Fruit fly (Drosophila melanogaster) whole organism, embryonic: Measurements from ENCODE around the gene Polr3E.

Source experiments
- Abd-B ChIP-seq: fragments of 200-800 bp; sonication (Bioruptor generic); optimal IDR thresholded peaks from 2 replicates; lab custom pipeline; 2018; ENCODE audit warnings: missing biosample characterization, mild to moderate bottlenecking, missing genetic modification characterization, moderate library complexity
- Bgb ChIP-seq: fragments of 200-800 bp; sonication (Bioruptor generic); IDR thresholded peaks from 2 replicates; pipeline ENCODE4 v1.3.6; 2022; ENCODE audit warnings: missing biosample characterization, missing genetic modification characterization; ENCODE audit not compliant: partially characterized antibody
- CG11398 ChIP-seq: fragments of 200-800 bp; sonication (Bioruptor generic); optimal IDR thresholded peaks from 2 replicates; lab custom pipeline; 2016; ENCODE audit warnings: missing biosample characterization, missing genetic modification characterization
- CG11695 ChIP-seq: fragments of 200-800 bp; sonication (Bioruptor generic); IDR thresholded peaks from 3 replicates; pipeline ENCODE4 v1.3.6; 2022; ENCODE audit warnings: missing biosample characterization, missing genetic modification characterization
- CG12219 ChIP-seq: fragments of 200-800 bp; sonication (Bioruptor generic); optimal IDR thresholded peaks from 3 replicates; lab custom pipeline; 2018; ENCODE audit warnings: missing biosample characterization, mild to moderate bottlenecking, missing genetic modification characterization
- CG13296 ChIP-seq: fragments of 200-800 bp; sonication (Bioruptor generic); optimal IDR thresholded peaks from 3 replicates; lab custom pipeline; 2018; ENCODE audit warnings: missing biosample characterization, mild to moderate bottlenecking, missing genetic modification characterization
- CG13424 ChIP-seq: fragments of 200-800 bp; sonication (Bioruptor generic); optimal IDR thresholded peaks from 2 replicates; lab custom pipeline; 2019; ENCODE audit warnings: missing biosample characterization, mild to moderate bottlenecking, missing genetic modification characterization, moderate library complexity
- CG13894 ChIP-seq: fragments of 200-800 bp; sonication (Bioruptor generic); optimal IDR thresholded peaks from 3 replicates; lab custom pipeline; 2018; ENCODE audit warnings: missing biosample characterization, mild to moderate bottlenecking, missing genetic modification characterization, moderate library complexity
- CG15479 ChIP-seq: fragments of 200-800 bp; sonication (Bioruptor generic); optimal IDR thresholded peaks from 3 replicates; lab custom pipeline; 2019; ENCODE audit warnings: missing biosample characterization, mild to moderate bottlenecking, missing genetic modification characterization, moderate library complexity
- CG1603 ChIP-seq: fragments of 200-800 bp; sonication (Bioruptor generic); optimal IDR thresholded peaks from 2 replicates; lab custom pipeline; 2019; ENCODE audit warnings: missing biosample characterization, mild to moderate bottlenecking, missing genetic modification characterization, moderate library complexity
- CG16815 ChIP-seq: fragments of 200-800 bp; sonication (Bioruptor generic); optimal IDR thresholded peaks from 3 replicates; lab custom pipeline; 2017; ENCODE audit warnings: missing biosample characterization, mild to moderate bottlenecking, missing genetic modification characterization
- CG17361 ChIP-seq: fragments of 200-800 bp; sonication (Bioruptor generic); IDR thresholded peaks from 3 replicates; pipeline ENCODE4 v1.3.6; 2022; ENCODE audit warnings: missing biosample characterization, missing genetic modification characterization
- CG17802 ChIP-seq: fragments of 200-800 bp; sonication (Bioruptor generic); optimal IDR thresholded peaks from 2 replicates; lab custom pipeline; 2018; ENCODE audit warnings: missing biosample characterization, mild to moderate bottlenecking, missing genetic modification characterization, moderate library complexity
- CG2202 ChIP-seq: fragments of 200-800 bp; sonication (Bioruptor generic); optimal IDR thresholded peaks from 2 replicates; lab custom pipeline; 2018; ENCODE audit warnings: missing biosample characterization, mild to moderate bottlenecking, missing genetic modification characterization
- CG32772 ChIP-seq: fragments of 200-800 bp; sonication (Bioruptor generic); IDR thresholded peaks from 2 replicates; pipeline ENCODE4 v1.3.6; 2022; ENCODE audit warnings: missing biosample characterization, missing genetic modification characterization
- CG42726 ChIP-seq: fragments of 200-800 bp; sonication (Bioruptor generic); IDR thresholded peaks from 2 replicates; pipeline ENCODE4 v1.3.6; 2022; ENCODE audit warnings: missing biosample characterization, missing genetic modification characterization; ENCODE audit not compliant: partially characterized antibody
- CG4730 ChIP-seq: fragments of 200-800 bp; sonication (Bioruptor generic); IDR thresholded peaks from 2 replicates; pipeline ENCODE4 v1.3.6; 2022; ENCODE audit warnings: missing biosample characterization, missing genetic modification characterization
- CG4820 ChIP-seq: fragments of 200-800 bp; sonication (Bioruptor generic); optimal IDR thresholded peaks from 3 replicates; lab custom pipeline; 2016; ENCODE audit warnings: missing biosample characterization, missing genetic modification characterization
- CG6683 ChIP-seq: fragments of 200-800 bp; sonication (Bioruptor generic); optimal IDR thresholded peaks from 2 replicates; lab custom pipeline; 2017; ENCODE audit warnings: missing biosample characterization, mild to moderate bottlenecking, missing genetic modification characterization, missing genetic modification reagents
- CG6813 ChIP-seq: fragments of 200-800 bp; sonication (Bioruptor generic); optimal IDR thresholded peaks from 2 replicates; lab custom pipeline; 2017; ENCODE audit warnings: missing biosample characterization, missing genetic modification characterization, mild to moderate bottlenecking, moderate library complexity, missing genetic modification reagents
- CG7372 ChIP-seq: fragments of 200-800 bp; sonication (Bioruptor generic); IDR thresholded peaks from 2 replicates; pipeline ENCODE4 v1.3.6; 2022; ENCODE audit warnings: missing biosample characterization, missing genetic modification characterization
- CG7987 ChIP-seq: fragments of 200-800 bp; sonication (Bioruptor generic); optimal IDR thresholded peaks from 2 replicates; lab custom pipeline; 2018; ENCODE audit warnings: missing biosample characterization, mild to moderate bottlenecking, missing genetic modification characterization, moderate library complexity
- CG8089 ChIP-seq: fragments of 200-800 bp; sonication (Bioruptor generic); optimal IDR thresholded peaks from 3 replicates; lab custom pipeline; 2016; ENCODE audit warnings: missing biosample characterization, missing genetic modification characterization
- CG8290 ChIP-seq, 3 experiments: fragments of 200-800 bp; sonication (Bioruptor generic); optimal IDR thresholded peaks; 2 replicates each; lab custom pipeline; 2016 to 2019; ENCODE audit warnings: missing biosample characterization in 3 of 3, missing genetic modification characterization in 3 of 3, mild to moderate bottlenecking in 2 of 3, moderate library complexity in 1 of 3
- CG8765 ChIP-seq: fragments of 200-800 bp; sonication (Bioruptor generic); IDR thresholded peaks from 2 replicates; pipeline ENCODE4 v1.3.6; 2022; ENCODE audit warnings: missing biosample characterization, missing genetic modification characterization
- CG9609 ChIP-seq: fragments of 200-800 bp; sonication (Bioruptor generic); optimal IDR thresholded peaks from 3 replicates; lab custom pipeline; 2016; ENCODE audit warnings: missing biosample characterization, missing genetic modification characterization
- Dfd ChIP-seq, 2 experiments: fragments of >200 bp; optimal IDR thresholded peaks; 2 replicates each; lab custom pipeline; 2017; ENCODE audit warnings: missing biosample characterization in 2 of 2, missing genetic modification characterization in 2 of 2
- Ets65A ChIP-seq: fragments of 200-800 bp; sonication (Bioruptor generic); peaks from one replicate; lab custom pipeline; 2016; ENCODE audit warnings: missing biosample characterization, missing genetic modification characterization
- Gsc ChIP-seq: fragments of 200-800 bp; sonication (Bioruptor generic); IDR thresholded peaks from 2 replicates; pipeline ENCODE4 v1.3.6; 2022; ENCODE audit warnings: missing biosample characterization, missing genetic modification characterization
- Hey ChIP-seq: fragments of 200-800 bp; sonication (Bioruptor generic); optimal IDR thresholded peaks from 3 replicates; lab custom pipeline; 2018; ENCODE audit warnings: missing biosample characterization, mild to moderate bottlenecking, missing genetic modification characterization
- Kr ChIP-seq: fragments of 200-800 bp; sonication (Bioruptor generic); optimal IDR thresholded peaks from 2 replicates; lab custom pipeline; 2017; ENCODE audit warnings: missing biosample characterization, mild to moderate bottlenecking, missing genetic modification characterization
- NFAT ChIP-seq: fragments of 200-800 bp; sonication (Bioruptor generic); IDR thresholded peaks from 2 replicates; pipeline ENCODE4 v1.3.6; 2022; ENCODE audit warnings: missing biosample characterization, missing genetic modification characterization
- Nf-YA ChIP-seq: fragments of 200-800 bp; sonication (Bioruptor generic); IDR thresholded peaks from 2 replicates; pipeline ENCODE4 v1.3.6; 2022; ENCODE audit warnings: missing biosample characterization, missing genetic modification characterization
- Scr ChIP-seq: fragments of 200-800 bp; sonication (Bioruptor generic); IDR thresholded peaks from 2 replicates; pipeline ENCODE4 v1.3.6; 2022; ENCODE audit warnings: missing biosample characterization, missing genetic modification characterization; ENCODE audit not compliant: partially characterized antibody
- Spps ChIP-seq: fragments of 200-800 bp; sonication (Bioruptor generic); optimal IDR thresholded peaks from 2 replicates; lab custom pipeline; 2018; ENCODE audit warnings: missing biosample characterization, mild to moderate bottlenecking, missing genetic modification characterization
- TFAM ChIP-seq: fragments of 200-800 bp; sonication (Bioruptor generic); optimal IDR thresholded peaks from 2 replicates; lab custom pipeline; 2017; ENCODE audit warnings: missing biosample characterization, missing genetic modification characterization, inconsistent platforms
- Tbp ChIP-seq: fragments of >200 bp; optimal IDR thresholded peaks from 2 replicates; lab custom pipeline; 2018; ENCODE audit warnings: missing biosample characterization, missing genetic modification characterization
- Usf ChIP-seq: fragments of 200-800 bp; sonication (Bioruptor generic); optimal IDR thresholded peaks from 2 replicates; lab custom pipeline; 2017; ENCODE audit warnings: missing genotype, missing biosample characterization, missing genetic modification characterization
- ara ChIP-seq: fragments of 200-800 bp; sonication (Bioruptor generic); IDR thresholded peaks from 2 replicates; pipeline ENCODE4 v1.3.6; 2022; ENCODE audit warnings: missing biosample characterization, missing genetic modification characterization
- ato ChIP-seq: fragments of 200-800 bp; sonication (Bioruptor generic); IDR thresholded peaks from 2 replicates; pipeline ENCODE4 v1.3.6; 2022; ENCODE audit warnings: missing biosample characterization, missing genetic modification characterization; ENCODE audit not compliant: partially characterized antibody
- dpn ChIP-seq, 2 experiments: fragments of 200-800 bp; sonication (Bioruptor generic); optimal IDR thresholded peaks; 3 replicates each; lab custom pipeline; 2016; ENCODE audit warnings: missing biosample characterization in 2 of 2, missing genetic modification characterization in 2 of 2
- grau ChIP-seq: fragments of 200-800 bp; optimal IDR thresholded peaks from 3 replicates; lab custom pipeline; 2019; ENCODE audit warnings: missing biosample characterization, mild to moderate bottlenecking, missing genetic modification characterization, moderate library complexity
- gsb-n ChIP-seq: fragments of 200-800 bp; sonication (Bioruptor generic); optimal IDR thresholded peaks from 3 replicates; lab custom pipeline; 2018; ENCODE audit warnings: missing biosample characterization, mild to moderate bottlenecking, missing genetic modification characterization
- h ChIP-seq: fragments of >200 bp; optimal IDR thresholded peaks from 2 replicates; lab custom pipeline; 2017
- jigr1 ChIP-seq: fragments of 200-800 bp; sonication (Bioruptor generic); IDR thresholded peaks from 3 replicates; pipeline ENCODE4 v1.3.6; 2022; ENCODE audit warnings: missing biosample characterization, missing genetic modification characterization
- odd ChIP-seq: fragments of 200-800 bp; sonication (Bioruptor generic); optimal IDR thresholded peaks from 2 replicates; lab custom pipeline; 2017; ENCODE audit warnings: missing biosample characterization, mild to moderate bottlenecking, missing genetic modification characterization
- sens-2 ChIP-seq: fragments of 200-800 bp; sonication (Bioruptor generic); IDR thresholded peaks from 2 replicates; pipeline ENCODE4 v1.3.6; 2022; ENCODE audit warnings: missing biosample characterization, missing genetic modification characterization
- sisA ChIP-seq: fragments of 200-800 bp; sonication (Bioruptor generic); IDR thresholded peaks from 2 replicates; pipeline ENCODE4 v1.3.6; 2022; ENCODE audit warnings: missing biosample characterization, missing genetic modification characterization
- tin ChIP-seq: fragments of 200-800 bp; sonication (Bioruptor generic); optimal IDR thresholded peaks from 3 replicates; lab custom pipeline; 2016; ENCODE audit warnings: missing biosample characterization, missing genetic modification characterization
- trh ChIP-seq: fragments of 200-800 bp; sonication (Bioruptor generic); optimal IDR thresholded peaks from 2 replicates; lab custom pipeline; 2016; ENCODE audit warnings: missing biosample characterization, missing genetic modification characterization
- z ChIP-seq: fragments of 200-800 bp; sonication (Bioruptor generic); IDR thresholded peaks from 3 replicates; pipeline ENCODE4 v1.3.6; 2022; ENCODE audit warnings: missing biosample characterization, missing genetic modification characterization
- zfh2 ChIP-seq: fragments of 200-800 bp; sonication (Bioruptor generic); optimal IDR thresholded peaks from 2 replicates; lab custom pipeline; 2016; ENCODE audit warnings: missing biosample characterization, missing genetic modification characterization

The Polr3E gene

dm6 chr3L:21008899-21009298 lies 22.7 kb upstream of the Polr3E start (continued):
- TF ChIP-seq zfh2 (GFP tag; lab: Kevin White, UChicago) (no peak), CG7987 (no peak), Abd-B (GFP tag; lab: Kevin White, UChicago) (no peak), CG15479 (peak; percentile 71), Gsc (no peak), CG11398 (no peak), CG7372 (GFP tag; lab: Robert Waterston, UW) (no peak), Bgb (GFP tag; lab: Robert Waterston, UW) (no peak), CG13296 (no peak), Ets65A (GFP tag; lab: Kevin White, UChicago) (no peak), CG8290 (GFP tag; optimal IDR thresholded peaks at IDR 0.05; lab: Kevin White, UChicago) (no peak), CG8290 (tag; optimal IDR thresholded peaks at IDR 0.05; lab: Kevin White, UChicago) (no peak), sisA (GFP tag; lab: Robert Waterston, UW) (no peak), tin (GFP tag; lab: Kevin White, UChicago) (no peak), h (no peak), CG8089 (GFP tag; lab: Kevin White, UChicago) (no peak), NFAT (no peak), CG2202 (tag; lab: Kevin White, UChicago) (no peak), TFAM (GFP tag; lab: Kevin White, UChicago) (no peak), sens-2 (no peak), z (GFP tag; lab: Robert Waterston, UW) (peak; percentile 67; the same call in 2 of the 3 replicates), gsb-n (no peak), grau (no peak), CG13424 (tag; lab: Kevin White, UChicago) (no peak), CG13894 (tag; lab: Kevin White, UChicago) (no peak), CG11695 (GFP tag; lab: Robert Waterston, UW) (no peak), CG17361 (GFP tag; lab: Robert Waterston, UW) (no peak), CG4820 (no peak), CG6683 (GFP tag; lab: Kevin White, UChicago) (no peak), Hey (tag; lab: Kevin White, UChicago) (no peak), CG6813 (GFP tag; lab: Kevin White, UChicago) (no peak), CG42726 (GFP tag; lab: Robert Waterston, UW) (no peak), CG4730 (GFP tag; lab: Robert Waterston, UW) (no peak), odd (no peak), CG1603 (tag; lab: Kevin White, UChicago) (no peak), CG12219 (GFP tag; lab: Kevin White, UChicago) (no peak), Kr (GFP tag; lab: Kevin White, UChicago) (no peak), Tbp (GFP tag; lab: Kevin White, UChicago) (no peak), CG17802 (no peak), trh (no peak), Scr (peak; percentile 20; the same call in 1 of the 2 replicates), CG32772 (GFP tag; lab: Robert Waterston, UW) (no peak), CG8765 (GFP tag; lab: Robert Waterston, UW) (no peak), Usf (no peak), Spps (tag; lab: Kevin White, UChicago) (no peak), Nf-YA (GFP tag; lab: Robert Waterston, UW) (no peak), ato (GFP tag; lab: Robert Waterston, UW) (no peak), dpn (GFP tag; optimal IDR thresholded peaks at IDR 0.05; lab: Kevin White, UChicago) (no peak), Dfd (GFP tag; optimal IDR thresholded peaks at IDR 0.05; lab: Kevin White, UChicago) (no peak), ara (GFP tag; lab: Robert Waterston, UW) (no peak), jigr1 (GFP tag; lab: Robert Waterston, UW) (no peak), CG16815 (no peak), CG9609 (no peak)
